Worm (Caenorhabditis elegans) whole organism, L4 larva: Measurements from ENCODE around the gene F08G12.5.

Experiments used
- D1046.2 ChIP-seq: fragments of 200-800 bp; sonication (Bioruptor generic); IDR thresholded peaks from 2 replicates; pipeline ENCODE4 v1.3.6; 2022; ENCODE audit warnings: missing genetic modification characterization, missing compliant biosample characterization
- F44E2.7 ChIP-seq: fragments of 200-800 bp; sonication (Bioruptor generic); IDR thresholded peaks from 2 replicates; pipeline ENCODE4 v2.1.2; 2022; ENCODE audit warnings: missing genetic modification characterization, missing compliant biosample characterization
- T26A8.4 ChIP-seq: fragments of 200-800 bp; sonication (Bioruptor generic); IDR thresholded peaks from 2 replicates; pipeline ENCODE4 v1.3.6; 2022; ENCODE audit warnings: missing genetic modification characterization, missing compliant biosample characterization
- Y75B8A.6 ChIP-seq: fragments of 200-800 bp; sonication (Bioruptor generic); IDR thresholded peaks from 2 replicates; pipeline ENCODE4 v1.3.6; 2022; ENCODE audit warnings: missing genetic modification reagents, missing genetic modification characterization, missing compliant biosample characterization
- aha-1 ChIP-seq: fragments of 150-350 bp; peaks from one replicate; lab custom pipeline; 2014; ENCODE audit warnings: missing biosample characterization, missing genetic modification characterization
- ceh-20 ChIP-seq: fragments of 200-800 bp; sonication (Bioruptor generic); IDR thresholded peaks from 2 replicates; pipeline ENCODE4 v1.3.6; 2022; ENCODE audit warnings: missing genetic modification reagents, missing genetic modification characterization, missing compliant biosample characterization
- ceh-62 ChIP-seq: sonication (generic microtip); optimal IDR thresholded peaks from 2 replicates; lab custom pipeline; 2017; ENCODE audit warnings: missing biosample characterization, missing genetic modification characterization
- ceh-82 ChIP-seq: sonication (generic microtip); optimal IDR thresholded peaks from 2 replicates; lab custom pipeline; 2017; ENCODE audit warnings: missing biosample characterization, missing genetic modification characterization
- daf-16 ChIP-seq, 3 experiments: sonication (generic microtip); optimal IDR thresholded peaks; 2 replicates each; lab custom pipeline; 2016 to 2017; ENCODE audit warnings: missing genetic modification characterization in 3 of 3, missing genetic modification reagents in 3 of 3, mild to moderate bottlenecking in 2 of 3, missing compliant biosample characterization in 2 of 3, missing biosample characterization in 1 of 3, moderate library complexity in 1 of 3
- dmd-6 ChIP-seq: fragments of 200-800 bp; sonication (Bioruptor generic); IDR thresholded peaks from 2 replicates; pipeline ENCODE4 v1.3.6; 2022; ENCODE audit warnings: missing genetic modification reagents, missing genetic modification characterization, missing compliant biosample characterization
- dpl-1 ChIP-seq: fragments of 150-350 bp; optimal IDR thresholded peaks from 2 replicates; lab custom pipeline; 2014; ENCODE audit warnings: missing biosample characterization, missing genetic modification reagents, missing genetic modification characterization
- duxl-1 ChIP-seq: sonication (generic microtip); optimal IDR thresholded peaks from 2 replicates; lab custom pipeline; 2016; ENCODE audit warnings: mild to moderate bottlenecking, missing genetic modification characterization, moderate library complexity, missing compliant biosample characterization; ENCODE audit not compliant: poor library complexity
- egl-27 ChIP-seq: sonication (generic microtip); optimal IDR thresholded peaks from 3 replicates; lab custom pipeline; 2017; ENCODE audit warnings: missing biosample characterization, missing genetic modification reagents, missing genetic modification characterization
- fos-1 ChIP-seq: fragments of 150-350 bp; optimal IDR thresholded peaks from 2 replicates; lab custom pipeline; 2014; ENCODE audit warnings: missing biosample characterization, missing genetic modification characterization
- hif-1 ChIP-seq, 2 experiments: sonication (generic microtip); optimal IDR thresholded peaks; 2 replicates each; lab custom pipeline; 2016 to 2017; ENCODE audit warnings: missing compliant biosample characterization in 2 of 2, missing genetic modification characterization in 2 of 2, missing genetic modification reagents in 2 of 2, missing genotype in 2 of 2, mild to moderate bottlenecking in 1 of 2
- hlh-11 ChIP-seq: fragments of 200-800 bp; sonication (Bioruptor generic); optimal IDR thresholded peaks from 2 replicates; lab custom pipeline; 2018; ENCODE audit warnings: mild to moderate bottlenecking, missing genetic modification characterization, missing compliant biosample characterization
- hmg-1.1 ChIP-seq: fragments of 200-800 bp; sonication (Bioruptor generic); IDR thresholded peaks from 2 replicates; pipeline ENCODE4 v1.3.6; 2022; ENCODE audit warnings: missing genetic modification reagents, missing genetic modification characterization, missing compliant biosample characterization
- mdt-29 ChIP-seq: fragments of 200-800 bp; sonication (Bioruptor generic); IDR thresholded peaks from 2 replicates; pipeline ENCODE4 v1.3.6; 2022; ENCODE audit warnings: missing genetic modification reagents, missing genetic modification characterization, missing compliant biosample characterization
- nhr-102 ChIP-seq: sonication (generic microtip); optimal IDR thresholded peaks from 2 replicates; lab custom pipeline; 2016; ENCODE audit warnings: mild to moderate bottlenecking, missing genetic modification characterization, moderate library complexity, missing compliant biosample characterization
- nhr-11 ChIP-seq: fragments of 150-350 bp; optimal IDR thresholded peaks from 2 replicates; lab custom pipeline; 2014; ENCODE audit warnings: missing biosample characterization, missing genetic modification characterization
- nhr-28 ChIP-seq: fragments of 150-350 bp; optimal IDR thresholded peaks from 2 replicates; lab custom pipeline; 2014; ENCODE audit warnings: missing biosample characterization, missing genetic modification characterization
- nhr-48 ChIP-seq: sonication (generic microtip); optimal IDR thresholded peaks from 2 replicates; lab custom pipeline; 2016; ENCODE audit warnings: mild to moderate bottlenecking, missing genetic modification characterization, missing compliant biosample characterization
- nhr-76 ChIP-seq: fragments of 150-350 bp; optimal IDR thresholded peaks from 2 replicates; lab custom pipeline; 2014; ENCODE audit warnings: missing biosample characterization, missing genetic modification characterization
- nhr-77 ChIP-seq: fragments of 150-350 bp; optimal IDR thresholded peaks from 2 replicates; lab custom pipeline; 2014; ENCODE audit warnings: missing biosample characterization, missing genetic modification characterization
- pqm-1 ChIP-seq: sonication (generic microtip); optimal IDR thresholded peaks from 2 replicates; lab custom pipeline; 2017; ENCODE audit warnings: missing biosample characterization, missing genetic modification characterization
- tra-1 ChIP-seq: fragments of 200-800 bp; sonication (Bioruptor generic); IDR thresholded peaks from 2 replicates; pipeline ENCODE4 v1.3.6; 2022; ENCODE audit warnings: missing genetic modification reagents, missing genetic modification characterization, missing compliant biosample characterization
- unc-130 ChIP-seq: sonication (generic microtip); optimal IDR thresholded peaks from 2 replicates; lab custom pipeline; 2016; ENCODE audit warnings: missing genetic modification reagents, missing genetic modification characterization, missing compliant biosample characterization
- unc-62 ChIP-seq, 3 experiments: fragments of 150-350 bp in 1 of 3; sonication (generic microtip); optimal IDR thresholded peaks in 2 of 3; peaks in 1 of 3; 1 replicate in 1 of 3; 2 replicates in 2 of 3; lab custom pipeline; 2014 to 2017; ENCODE audit warnings: missing biosample characterization in 3 of 3, missing genetic modification characterization in 3 of 3, missing genetic modification reagents in 3 of 3, missing genotype in 1 of 3
- vab-7 ChIP-seq: fragments of 200-800 bp; sonication (Bioruptor generic); IDR thresholded peaks from 2 replicates; pipeline ENCODE4 v1.3.6; 2022; ENCODE audit warnings: missing genetic modification reagents, missing genetic modification characterization, missing compliant biosample characterization
- zag-1 ChIP-seq: fragments of 150-350 bp; optimal IDR thresholded peaks from 2 replicates; lab custom pipeline; 2014; ENCODE audit warnings: missing biosample characterization, missing genetic modification characterization

Gene F08G12.5

ce11 chrX:11310285-11310838, at the start of gene F08G12.5:
TSS of gene F08G12.5 (minus strand) at chrX:11310285.
- TF ChIP-seq unc-62 (GFP tag; optimal IDR thresholded peaks at IDR 0.05 in 1 of 2; lab: Kevin White, UChicago) (peak in 1 of 2 experiments; percentile 75), unc-62 (tag; optimal IDR thresholded peaks at IDR 0.05; lab: Kevin White, UChicago) (no peak), Y75B8A.6 (no peak), daf-16 (GFP tag; optimal IDR thresholded peaks at IDR 0.05; lab: Kevin White, UChicago) (peak in 1 of 2 experiments; percentile 86), daf-16 (tag; optimal IDR thresholded peaks at IDR 0.05; lab: Kevin White, UChicago) (peak; percentile 81), hlh-11 (tag; lab: Kevin White, UChicago) (peak; percentile 49), duxl-1 (tag; lab: Kevin White, UChicago) (no peak), nhr-28 (tag; lab: Kevin White, UChicago) (peak; percentile 74)
- TF ChIP-seq, all 104 proteins: peak for 4

ce11 chrX:11357516-11357915, 47.4 kb upstream of the F08G12.5 start, which contains the start of gene pgp-4:
TSS of gene pgp-4 (plus strand) at chrX:11357816.
- TF ChIP-seq hmg-1.1 (GFP tag; lab: Robert Waterston, UW) (no peak), fos-1 (tag; lab: Kevin White, UChicago) (no peak), ceh-62 (tag; lab: Kevin White, UChicago) (no peak), F44E2.7 (GFP tag; lab: Robert Waterston, UW) (no peak)

- TF ChIP-seq D1046.2 (no peak), unc-62 (GFP tag; optimal IDR thresholded peaks at IDR 0.05 in 1 of 2; lab: Kevin White, UChicago) (peak in 1 of 2 experiments; percentile 94), unc-62 (tag; optimal IDR thresholded peaks at IDR 0.05; lab: Kevin White, UChicago) (no peak), unc-130 (no peak), ceh-20 (GFP tag; lab: Robert Waterston, UW) (no peak)
Measured at ce11 chrX:11355856-11356255, 45.8 kb upstream of the F08G12.5 start.

ce11 chrX:11351856-11352255, 41.8 kb upstream of the F08G12.5 start, which contains the start of gene pgp-3:
TSS of gene pgp-3 (plus strand) at chrX:11352156.
- TF ChIP-seq tra-1 (GFP tag; lab: Robert Waterston, UW) (no peak), aha-1 (tag; lab: Kevin White, UChicago) (no peak), T26A8.4 (GFP tag; lab: Robert Waterston, UW) (no peak), zag-1 (no peak), hif-1 (tag; optimal IDR thresholded peaks at IDR 0.05; lab: Kevin White, UChicago) (no peak), ceh-82 (tag; lab: Kevin White, UChicago) (no peak), nhr-48 (no peak), dmd-6 (no peak), ceh-62 (tag; lab: Kevin White, UChicago) (no peak), nhr-102 (tag; lab: Kevin White, UChicago) (no peak), nhr-76 (tag; lab: Kevin White, UChicago) (no peak), hlh-11 (tag; lab: Kevin White, UChicago) (no peak), vab-7 (GFP tag; lab: Robert Waterston, UW) (no peak), mdt-29 (GFP tag; lab: Robert Waterston, UW) (no peak), pqm-1 (no peak)

ce11 chrX:11351288-11351687, 41.2 kb upstream of the F08G12.5 start:
- TF ChIP-seq daf-16 (GFP tag; optimal IDR thresholded peaks at IDR 0.05; lab: Kevin White, UChicago) (no peak), daf-16 (tag; optimal IDR thresholded peaks at IDR 0.05; lab: Kevin White, UChicago) (peak; percentile 16), dpl-1 (GFP tag; lab: Kevin White, UChicago) (no peak), pqm-1 (peak; percentile 54), hlh-11 (tag; lab: Kevin White, UChicago) (peak; percentile 59), nhr-77 (tag; lab: Kevin White, UChicago) (peak; percentile 26), nhr-28 (tag; lab: Kevin White, UChicago) (peak; percentile 97), egl-27 (tag; lab: Kevin White, UChicago) (no peak), dmd-6 (peak; percentile 55; the same call in 1 of the 2 replicates), nhr-11 (tag; lab: Kevin White, UChicago) (no peak)
